Worm (Caenorhabditis elegans): Measurements from ENCODE around the gene ZK856.19.

ce11 chrV:10174632-10175075 lies 30.1 kb downstream of the ZK856.19 start:
- no peak for TF ChIP-seq sea-1 (GFP tag; conservative IDR thresholded peaks at IDR 0.05)
- TF ChIP-seq aly-1 (tag; optimal IDR thresholded peaks at IDR 0.05), result no peak
- no peak for TF ChIP-seq ama-1 (optimal IDR thresholded peaks at IDR 0.05)
- no peak for TF ChIP-seq tbx-11 (GFP tag; IDR thresholded peaks at IDR 0.05)
- TF ChIP-seq hmbx-1 (tag; optimal IDR thresholded peaks at IDR 0.05), result no peak
- no peak for TF ChIP-seq ceh-13 (GFP tag; optimal IDR thresholded peaks at IDR 0.05)

Data from whole organism, early embryonic.